Fruit fly (Drosophila melanogaster) whole organism, wandering third instar larva: ENCODE data around the gene Aptx.

Experiments
- Abd-B ChIP-seq: fragments of >200 bp; optimal IDR thresholded peaks from 2 replicates; lab custom pipeline; 2017; ENCODE audit warnings: missing biosample characterization, missing genetic modification characterization
- CG32264 ChIP-seq: fragments of 200-800 bp; sonication (Bioruptor generic); optimal IDR thresholded peaks from 2 replicates; lab custom pipeline; 2016; ENCODE audit warnings: missing biosample characterization, missing genetic modification characterization
- CG9705 ChIP-seq: fragments of 200-800 bp; sonication (Bioruptor generic); optimal IDR thresholded peaks from 2 replicates; lab custom pipeline; 2018; ENCODE audit warnings: missing biosample characterization, mild to moderate bottlenecking, missing genetic modification characterization
- CrebA ChIP-seq: fragments of 200-800 bp; sonication (Bioruptor generic); optimal IDR thresholded peaks from 2 replicates; lab custom pipeline; 2016; ENCODE audit warnings: missing biosample characterization, mild to moderate bottlenecking, missing genetic modification characterization, borderline replicate concordance
- Dfd ChIP-seq: fragments of >200 bp; optimal IDR thresholded peaks from 2 replicates; lab custom pipeline; 2017; ENCODE audit warnings: missing biosample characterization, missing genetic modification characterization
- Dif ChIP-seq: fragments of 200-275, 200-300 bp; sonication (Bioruptor generic); optimal IDR thresholded peaks from 2 replicates; lab custom pipeline; 2018; ENCODE audit warnings: missing biosample characterization, missing genetic modification characterization; ENCODE audit not compliant: partially characterized antibody
- GATAd ChIP-seq: sonication (Bioruptor generic); optimal IDR thresholded peaks from 2 replicates; lab custom pipeline; 2016; ENCODE audit warnings: missing biosample characterization, missing genetic modification characterization
- HLH106 ChIP-seq: fragments of 200-800 bp; optimal IDR thresholded peaks from 3 replicates; lab custom pipeline; 2019; ENCODE audit warnings: missing biosample characterization, mild to moderate bottlenecking, missing genetic modification characterization, moderate library complexity
- Hnf4 ChIP-seq: fragments of 200-800 bp; sonication (Bioruptor generic); optimal IDR thresholded peaks from 2 replicates; lab custom pipeline; 2016; ENCODE audit warnings: missing biosample characterization, mild to moderate bottlenecking, missing genetic modification characterization
- Hr78 ChIP-seq: fragments of >200 bp; optimal IDR thresholded peaks from 2 replicates; lab custom pipeline; 2017; ENCODE audit warnings: missing biosample characterization, missing genetic modification characterization
- Hr83 ChIP-seq: fragments of 200-300 bp; sonication (Bioruptor generic); optimal IDR thresholded peaks from 2 replicates; lab custom pipeline; 2016; ENCODE audit warnings: missing biosample characterization, mild to moderate bottlenecking, missing genetic modification characterization, moderate library complexity; ENCODE audit not compliant: poor library complexity, severe bottlenecking
- Jra ChIP-seq: sonication (Bioruptor generic); optimal IDR thresholded peaks from 2 replicates; lab custom pipeline; 2016; ENCODE audit warnings: missing biosample characterization, missing genetic modification characterization
- Mio ChIP-seq: sonication (Bioruptor generic); optimal IDR thresholded peaks from 2 replicates; lab custom pipeline; 2016; ENCODE audit warnings: missing biosample characterization, missing genetic modification characterization
- Myc ChIP-seq: fragments of >200 bp; optimal IDR thresholded peaks from 2 replicates; lab custom pipeline; 2017
- N ChIP-seq: fragments of >200 bp; optimal IDR thresholded peaks from 2 replicates; lab custom pipeline; 2018; ENCODE audit warnings: missing biosample characterization, missing external identifiers, missing genetic modification characterization
- OdsH ChIP-seq: fragments of 200-800 bp; sonication (Bioruptor generic); optimal IDR thresholded peaks from 2 replicates; lab custom pipeline; 2016; ENCODE audit warnings: missing biosample characterization, mild to moderate bottlenecking, missing genetic modification characterization
- Rel ChIP-seq, 2 experiments: fragments of 200-800 bp; sonication (Bioruptor generic) in 1 of 2; optimal IDR thresholded peaks; 2 replicates in 1 of 2; 3 replicates in 1 of 2; lab custom pipeline; 2016 to 2019; ENCODE audit warnings: mild to moderate bottlenecking in 2 of 2, missing biosample characterization in 2 of 2, missing genetic modification characterization in 2 of 2, moderate library complexity in 1 of 2
- Sp1 ChIP-seq: fragments of 200-800 bp; sonication (Bioruptor generic); optimal IDR thresholded peaks from 3 replicates; lab custom pipeline; 2019; ENCODE audit warnings: missing biosample characterization, mild to moderate bottlenecking, missing genetic modification characterization, moderate library complexity
- Vsx2 ChIP-seq: fragments of 200-300, 225-300 bp; sonication (Bioruptor generic); optimal IDR thresholded peaks from 2 replicates; lab custom pipeline; 2018; ENCODE audit warnings: missing biosample characterization, missing genetic modification characterization; ENCODE audit not compliant: partially characterized antibody
- br ChIP-seq: fragments of 200-800 bp; sonication (Bioruptor generic); optimal IDR thresholded peaks from 2 replicates; lab custom pipeline; 2016; ENCODE audit warnings: missing biosample characterization, missing genetic modification characterization
- brk ChIP-seq: fragments of 200-800 bp; sonication (Bioruptor generic); optimal IDR thresholded peaks from 2 replicates; lab custom pipeline; 2016; ENCODE audit warnings: missing biosample characterization, mild to moderate bottlenecking, missing genetic modification characterization
- dl ChIP-seq, 2 experiments: fragments of 175-275, 200-275 bp in 1 of 2; fragments of 200-275 bp in 1 of 2; sonication (Bioruptor generic); optimal IDR thresholded peaks; lab custom pipeline; 2018; ENCODE audit warnings: mild to moderate bottlenecking in 2 of 2, missing biosample characterization in 2 of 2, missing genetic modification characterization in 2 of 2, moderate library complexity in 2 of 2; ENCODE audit not compliant: partially characterized antibody in 2 of 2, insufficient read depth in 1 of 2
- dmrt93B ChIP-seq: fragments of 200-800 bp; sonication (Bioruptor generic); optimal IDR thresholded peaks from 2 replicates; lab custom pipeline; 2018; ENCODE audit warnings: missing biosample characterization, mild to moderate bottlenecking, missing genetic modification characterization
- dsf ChIP-seq: sonication (Bioruptor generic); optimal IDR thresholded peaks from 2 replicates; lab custom pipeline; 2016; ENCODE audit warnings: missing biosample characterization, missing genetic modification characterization, borderline replicate concordance
- ey ChIP-seq: fragments of 200-800 bp; sonication (Bioruptor generic); optimal IDR thresholded peaks from 2 replicates; lab custom pipeline; 2016; ENCODE audit warnings: missing biosample characterization, missing genetic modification characterization
- foxo ChIP-seq, 2 experiments: fragments of 200-800 bp; sonication (Bioruptor generic); optimal IDR thresholded peaks; 2 replicates in 1 of 2; 3 replicates in 1 of 2; lab custom pipeline; 2016 to 2017; ENCODE audit warnings: missing biosample characterization in 2 of 2, missing genetic modification characterization in 2 of 2
- fru ChIP-seq: fragments of 200-800 bp; sonication (Bioruptor generic); optimal IDR thresholded peaks from 3 replicates; lab custom pipeline; 2016; ENCODE audit warnings: missing biosample characterization, mild to moderate bottlenecking, missing genetic modification characterization
- h ChIP-seq: fragments of 200-800 bp; sonication (Bioruptor generic); optimal IDR thresholded peaks from 3 replicates; lab custom pipeline; 2016; ENCODE audit warnings: missing biosample characterization, mild to moderate bottlenecking, missing genetic modification characterization
- jim ChIP-seq: fragments of 175-275, 200-325 bp; sonication (Bioruptor generic); optimal IDR thresholded peaks from 2 replicates; lab custom pipeline; 2016; ENCODE audit warnings: missing biosample characterization, mild to moderate bottlenecking, missing genetic modification characterization
- lola ChIP-seq: fragments of >200 bp; optimal IDR thresholded peaks from 2 replicates; lab custom pipeline; 2017; ENCODE audit warnings: missing biosample characterization, missing genetic modification characterization
- pan ChIP-seq: fragments of >200 bp; optimal IDR thresholded peaks from 2 replicates; lab custom pipeline; 2017
- psq ChIP-seq: fragments of 200-800 bp; sonication (Bioruptor generic); optimal IDR thresholded peaks from 3 replicates; lab custom pipeline; 2017; ENCODE audit warnings: missing biosample characterization, mild to moderate bottlenecking, missing genetic modification characterization, moderate library complexity
- rgr ChIP-seq: fragments of 200-800 bp; sonication (Bioruptor generic); optimal IDR thresholded peaks from 3 replicates; lab custom pipeline; 2016; ENCODE audit warnings: missing biosample characterization, mild to moderate bottlenecking, missing genetic modification characterization
- sage ChIP-seq: fragments of 200-800 bp; sonication (Bioruptor generic); optimal IDR thresholded peaks from 2 replicates; lab custom pipeline; 2016; ENCODE audit warnings: missing biosample characterization, mild to moderate bottlenecking, missing genetic modification characterization
- sv ChIP-seq: fragments of 200-800 bp; sonication (Bioruptor generic); optimal IDR thresholded peaks from 3 replicates; lab custom pipeline; 2016; ENCODE audit warnings: missing biosample characterization, missing genetic modification characterization
- tai ChIP-seq: sonication (Bioruptor generic); optimal IDR thresholded peaks from 2 replicates; lab custom pipeline; 2016; ENCODE audit warnings: missing biosample characterization, missing genetic modification characterization
- usp ChIP-seq: fragments of >200 bp; optimal IDR thresholded peaks from 2 replicates; lab custom pipeline; 2017; ENCODE audit warnings: missing biosample characterization, missing genetic modification characterization
- woc ChIP-seq: sonication (Bioruptor generic); optimal IDR thresholded peaks from 2 replicates; lab custom pipeline; 2016; ENCODE audit warnings: missing biosample characterization, mild to moderate bottlenecking, missing genetic modification characterization

Gene Aptx

dm6 chr3R:19403096-19403515 lies at the start of gene Aptx, which contains the start of gene Ino80:
Gene Aptx, plus strand, starts transcription at chr3R:19403455.
Gene Ino80, minus strand, starts transcription at chr3R:19403153.
- peak; percentile 93 for TF ChIP-seq fru (GFP tag; lab: Kevin White, UChicago)
- TF ChIP-seq dsf (GFP tag; lab: Kevin White, UChicago), result peak; percentile 91
- no peak for TF ChIP-seq Vsx2 (GFP tag; lab: Kevin White, UChicago)
- peak; percentile 90 for TF ChIP-seq woc (GFP tag; lab: Kevin White, UChicago)
- peak; percentile 75 for TF ChIP-seq sage
- peak; percentile 95 for TF ChIP-seq brk (GFP tag; lab: Kevin White, UChicago)
- TF ChIP-seq OdsH, result peak; percentile 91
- TF ChIP-seq rgr (GFP tag; lab: Kevin White, UChicago), result peak; percentile 95
- TF ChIP-seq pan (lab: Kevin White, UChicago), result no peak
- peak; percentile 92 for TF ChIP-seq br (GFP tag; lab: Kevin White, UChicago)
- TF ChIP-seq CG32264, result peak; percentile 83
- peak; percentile 57 for TF ChIP-seq Mio
- TF ChIP-seq N (GFP tag; lab: Kevin White, UChicago), result no peak
- TF ChIP-seq dl (GFP tag; optimal IDR thresholded peaks at IDR 0.05; lab: Kevin White, UChicago; ENCODE audit: insufficient read depth in 1 of 2, partially characterized antibody in 2 of 2), result no peak
- TF ChIP-seq foxo (GFP tag; optimal IDR thresholded peaks at IDR 0.05; lab: Kevin White, UChicago), result peak; percentile 63 to 96
- TF ChIP-seq Hnf4, result peak; percentile 94
- peak; percentile 90 for TF ChIP-seq psq (GFP tag; lab: Kevin White, UChicago)
- no peak for TF ChIP-seq Dfd (GFP tag; lab: Kevin White, UChicago)
- peak; percentile 95 for TF ChIP-seq h (GFP tag; lab: Kevin White, UChicago)
- peak; percentile 93 for TF ChIP-seq HLH106 (tag; lab: Kevin White, UChicago)
- no peak for TF ChIP-seq Rel (GFP tag; optimal IDR thresholded peaks at IDR 0.05; lab: Kevin White, UChicago)
- no peak for TF ChIP-seq Rel (tag; optimal IDR thresholded peaks at IDR 0.05; lab: Kevin White, UChicago)
- TF ChIP-seq Sp1, result peak; percentile 86
- no peak for TF ChIP-seq lola (GFP tag; lab: Kevin White, UChicago)
- peak; percentile 18 for TF ChIP-seq CrebA (GFP tag; lab: Kevin White, UChicago)
- TF ChIP-seq ey (GFP tag; lab: Kevin White, UChicago), result peak; percentile 94
- TF ChIP-seq Dif (GFP tag; lab: Kevin White, UChicago), result no peak
- peak; percentile 97 for TF ChIP-seq sv (GFP tag; lab: Kevin White, UChicago)
- TF ChIP-seq dmrt93B (GFP tag; lab: Kevin White, UChicago), result peak; percentile 91
- TF ChIP-seq usp, result no peak
- no peak for TF ChIP-seq Abd-B
- TF ChIP-seq tai (GFP tag; lab: Kevin White, UChicago), result peak; percentile 97
- TF ChIP-seq Myc, result peak; percentile 21
- peak; percentile 45 for TF ChIP-seq Hr83 (GFP tag; lab: Kevin White, UChicago)
- peak; percentile 67 for TF ChIP-seq jim (GFP tag; lab: Kevin White, UChicago)
- peak; percentile 85 for TF ChIP-seq CG9705 (GFP tag; lab: Kevin White, UChicago)
- peak; percentile 87 for TF ChIP-seq GATAd (GFP tag; lab: Kevin White, UChicago)
- peak; percentile 96 for TF ChIP-seq Jra (GFP tag; lab: Kevin White, UChicago)
- no peak for TF ChIP-seq Hr78 (GFP tag; lab: Kevin White, UChicago)

- TF ChIP-seq Hnf4 (no peak), Myc (no peak), h (GFP tag; lab: Kevin White, UChicago) (no peak), Hr83 (GFP tag; lab: Kevin White, UChicago) (no peak), lola (GFP tag; lab: Kevin White, UChicago) (no peak), Abd-B (no peak), brk (GFP tag; lab: Kevin White, UChicago) (no peak), Hr78 (GFP tag; lab: Kevin White, UChicago) (no peak), GATAd (GFP tag; lab: Kevin White, UChicago) (no peak), jim (GFP tag; lab: Kevin White, UChicago) (no peak), CrebA (GFP tag; lab: Kevin White, UChicago) (no peak), Vsx2 (GFP tag; lab: Kevin White, UChicago) (no peak), sage (no peak), N (GFP tag; lab: Kevin White, UChicago) (no peak)
- TF ChIP-seq, all 38 proteins: peak for 0
Observed at dm6 chr3R:19353751-19354150, 49.5 kb upstream of the Aptx start, which contains the start of gene CG43203. Gene CG43203, plus strand, starts transcription at chr3R:19354051.
